Fruit fly (Drosophila melanogaster) whole organism, embryonic: ENCODE measurements around the gene Pop5.

ENCODE experiments used
- Adf1 ChIP-seq: fragments of 200-800 bp; sonication (Bioruptor generic); IDR thresholded peaks from 2 replicates; pipeline ENCODE4 v1.3.6; 2022; ENCODE audit warnings: missing biosample characterization, missing genetic modification characterization
- Atf6 ChIP-seq: fragments of 200-800 bp; sonication (Bioruptor generic); IDR thresholded peaks from 2 replicates; pipeline ENCODE4 v1.3.6; 2022; ENCODE audit warnings: missing biosample characterization, missing genetic modification characterization
- Awh ChIP-seq: fragments of 200-800 bp; sonication (Bioruptor generic); IDR thresholded peaks from 2 replicates; pipeline ENCODE4, ENCODE4 v1.3.6; 2022; ENCODE audit warnings: missing biosample characterization, missing genetic modification characterization
- Bgb ChIP-seq: fragments of 200-800 bp; sonication (Bioruptor generic); IDR thresholded peaks from 2 replicates; pipeline ENCODE4 v1.3.6; 2022; ENCODE audit warnings: missing biosample characterization, missing genetic modification characterization; ENCODE audit not compliant: partially characterized antibody
- CG12659 ChIP-seq: fragments of 200-800 bp; sonication (Bioruptor generic); optimal IDR thresholded peaks from 3 replicates; lab custom pipeline; 2017; ENCODE audit warnings: mild to moderate bottlenecking, missing biosample characterization, missing genetic modification reagents, missing genetic modification characterization
- CG12769 ChIP-seq: fragments of 200-800 bp; sonication (Bioruptor generic); optimal IDR thresholded peaks from 2 replicates; lab custom pipeline; 2019; ENCODE audit warnings: missing biosample characterization, mild to moderate bottlenecking, missing genetic modification characterization, moderate library complexity
- CG16813 ChIP-seq: fragments of 200-800 bp; sonication (Bioruptor generic); IDR thresholded peaks from 3 replicates; pipeline ENCODE4 v1.3.6; 2022; ENCODE audit warnings: missing biosample characterization, missing genetic modification characterization; ENCODE audit not compliant: partially characterized antibody
- CG17186 ChIP-seq: fragments of 200-800 bp; sonication (Bioruptor generic); optimal IDR thresholded peaks from 3 replicates; lab custom pipeline; 2017; ENCODE audit warnings: missing biosample characterization, missing genetic modification reagents, missing genetic modification characterization
- CG18599 ChIP-seq: fragments of 200-800 bp; sonication (Bioruptor generic); optimal IDR thresholded peaks from 3 replicates; lab custom pipeline; 2017; ENCODE audit warnings: missing biosample characterization, missing genetic modification characterization, mild to moderate bottlenecking, moderate library complexity, missing genetic modification reagents
- CG2116 ChIP-seq: fragments of 200-800 bp; sonication (Bioruptor generic); optimal IDR thresholded peaks from 3 replicates; lab custom pipeline; 2018; ENCODE audit warnings: missing biosample characterization, mild to moderate bottlenecking, missing genetic modification characterization
- CG2202 ChIP-seq: fragments of 200-800 bp; sonication (Bioruptor generic); optimal IDR thresholded peaks from 2 replicates; lab custom pipeline; 2018; ENCODE audit warnings: missing biosample characterization, mild to moderate bottlenecking, missing genetic modification characterization
- CG2712 ChIP-seq: fragments of 200-800 bp; optimal IDR thresholded peaks from 3 replicates; lab custom pipeline; 2019; ENCODE audit warnings: missing biosample characterization, mild to moderate bottlenecking, missing genetic modification characterization, moderate library complexity
- CG2875 ChIP-seq: fragments of 200-800 bp; sonication (Bioruptor generic); optimal IDR thresholded peaks from 2 replicates; lab custom pipeline; 2017; ENCODE audit warnings: missing biosample characterization, mild to moderate bottlenecking, missing genetic modification characterization, missing genetic modification reagents
- CG32532 ChIP-seq: fragments of 200-800 bp; sonication (Bioruptor generic); IDR thresholded peaks from 2 replicates; pipeline ENCODE4 v1.3.6; 2022; ENCODE audit warnings: missing biosample characterization, missing genetic modification characterization
- CG32767 ChIP-seq: fragments of 200-800 bp; sonication (Bioruptor generic); IDR thresholded peaks from 2 replicates; pipeline ENCODE4 v1.3.6; 2022; ENCODE audit warnings: missing biosample characterization, missing genetic modification characterization
- CG43689 ChIP-seq: fragments of 200-800 bp; sonication (Bioruptor generic); IDR thresholded peaks from 2 replicates; pipeline ENCODE4 v1.3.6; 2022; ENCODE audit warnings: missing biosample characterization, missing genetic modification characterization
- CG4404 ChIP-seq: fragments of 200-800 bp; sonication (Bioruptor generic); IDR thresholded peaks from 2 replicates; pipeline ENCODE4 v1.3.6; 2022; ENCODE audit warnings: missing biosample characterization, missing genetic modification characterization
- CG5180 ChIP-seq: fragments of 200-800 bp; sonication (Bioruptor generic); optimal IDR thresholded peaks from 3 replicates; lab custom pipeline; 2017; ENCODE audit warnings: missing biosample characterization, missing genetic modification characterization, mild to moderate bottlenecking, moderate library complexity, missing genetic modification reagents
- CG6791 ChIP-seq: fragments of 200-800 bp; sonication (Bioruptor generic); IDR thresholded peaks from 3 replicates; pipeline ENCODE4 v1.3.6; 2022; ENCODE audit warnings: missing biosample characterization, missing genetic modification characterization; ENCODE audit not compliant: partially characterized antibody
- CG8089 ChIP-seq: fragments of 200-800 bp; sonication (Bioruptor generic); optimal IDR thresholded peaks from 3 replicates; lab custom pipeline; 2016; ENCODE audit warnings: missing biosample characterization, missing genetic modification characterization
- CG8478 ChIP-seq: fragments of >200 bp; optimal IDR thresholded peaks from 2 replicates; lab custom pipeline; 2018
- CG9437 ChIP-seq: fragments of 200-800 bp; sonication (Bioruptor generic); optimal IDR thresholded peaks from 2 replicates; lab custom pipeline; 2018; ENCODE audit warnings: missing biosample characterization, mild to moderate bottlenecking, missing genetic modification characterization
- CG9609 ChIP-seq: fragments of 200-800 bp; sonication (Bioruptor generic); optimal IDR thresholded peaks from 3 replicates; lab custom pipeline; 2016; ENCODE audit warnings: missing biosample characterization, missing genetic modification characterization
- CG9727 ChIP-seq: fragments of 200-800 bp; sonication (Bioruptor generic); optimal IDR thresholded peaks from 3 replicates; lab custom pipeline; 2017; ENCODE audit warnings: missing biosample characterization, mild to moderate bottlenecking, missing genetic modification characterization
- CTCF ChIP-seq: fragments of 200-800 bp; sonication (Bioruptor generic); optimal IDR thresholded peaks from 2 replicates; lab custom pipeline; 2017; ENCODE audit warnings: missing biosample characterization, mild to moderate bottlenecking, missing genetic modification characterization, moderate library complexity
- Deaf1 ChIP-seq: fragments of 200-800 bp; optimal IDR thresholded peaks from 3 replicates; lab custom pipeline; 2019; ENCODE audit warnings: missing biosample characterization, mild to moderate bottlenecking, missing genetic modification characterization, moderate library complexity
- Hr39 ChIP-seq: fragments of >200 bp; optimal IDR thresholded peaks from 2 replicates; lab custom pipeline; 2017
- Jarid2 ChIP-seq: fragments of 200-800 bp; sonication (Bioruptor generic); optimal IDR thresholded peaks from 3 replicates; lab custom pipeline; 2017; ENCODE audit warnings: mild to moderate bottlenecking, missing biosample characterization, missing genetic modification reagents, missing genetic modification characterization
- MBD-R2 ChIP-seq: fragments of 200-800 bp; sonication (Bioruptor generic); IDR thresholded peaks from 2 replicates; pipeline ENCODE4 v1.3.6; 2022; ENCODE audit warnings: missing biosample characterization, missing genetic modification characterization
- Med ChIP-seq: fragments of 200-800 bp; sonication (Bioruptor generic); peaks from one replicate; lab custom pipeline; 2016; ENCODE audit warnings: missing biosample characterization, missing genetic modification characterization, mild to moderate bottlenecking, inconsistent platforms, moderate library complexity
- NC2β ChIP-seq: fragments of 200-800 bp; sonication (Bioruptor generic); optimal IDR thresholded peaks from 2 replicates; lab custom pipeline; 2016; ENCODE audit warnings: missing biosample characterization, missing genetic modification characterization
- Rfx ChIP-seq: fragments of 200-800 bp; sonication (Bioruptor generic); IDR thresholded peaks from 2 replicates; pipeline ENCODE4 v1.3.6; 2022; ENCODE audit warnings: missing biosample characterization, missing genetic modification characterization
- Rx ChIP-seq: fragments of 200-800 bp; sonication (Bioruptor generic); IDR thresholded peaks from 2 replicates; pipeline ENCODE4 v1.3.6; 2022; ENCODE audit warnings: missing biosample characterization, missing genetic modification characterization
- YL-1 ChIP-seq: fragments of 200-800 bp; sonication (Bioruptor generic); optimal IDR thresholded peaks from 3 replicates; lab custom pipeline; 2017; ENCODE audit warnings: missing biosample characterization, mild to moderate bottlenecking, missing genetic modification characterization
- bbx ChIP-seq: fragments of 200-800 bp; sonication (Bioruptor generic); IDR thresholded peaks from 2 replicates; pipeline ENCODE4 v1.3.6; 2022; ENCODE audit warnings: missing biosample characterization, missing genetic modification characterization; ENCODE audit not compliant: partially characterized antibody
- bowl ChIP-seq: fragments of 200-800 bp; sonication (Bioruptor generic); IDR thresholded peaks from 2 replicates; pipeline ENCODE4 v1.3.6; 2022; ENCODE audit warnings: missing biosample characterization, missing genetic modification characterization
- ci ChIP-seq: fragments of 200-800 bp; sonication (Bioruptor generic); IDR thresholded peaks from 3 replicates; pipeline ENCODE4 v1.3.6; 2022; ENCODE audit warnings: missing biosample characterization, missing genetic modification characterization
- esg ChIP-seq: fragments of 200-800 bp; sonication (Bioruptor generic); conservative IDR thresholded peaks from 2 replicates; pipeline ENCODE4 v1.3.6; 2022; ENCODE audit warnings: missing biosample characterization, missing genetic modification characterization
- exex ChIP-seq: fragments of 200-800 bp; sonication (Bioruptor generic); optimal IDR thresholded peaks from 4 replicates; lab custom pipeline; 2018; ENCODE audit warnings: missing biosample characterization, mild to moderate bottlenecking, missing genetic modification characterization, moderate library complexity
- fd3F ChIP-seq: fragments of 200-800 bp; sonication (Bioruptor generic); optimal IDR thresholded peaks from 2 replicates; lab custom pipeline; 2018; ENCODE audit warnings: missing biosample characterization, mild to moderate bottlenecking, missing genetic modification characterization, moderate library complexity
- lab ChIP-seq: fragments of 200-800 bp; sonication (Bioruptor generic); optimal IDR thresholded peaks from 3 replicates; lab custom pipeline; 2017; ENCODE audit warnings: missing biosample characterization, missing genetic modification characterization, mild to moderate bottlenecking, moderate library complexity, missing genetic modification reagents
- scrt ChIP-seq: fragments of 200-800 bp; sonication (Bioruptor generic); optimal IDR thresholded peaks from 2 replicates; lab custom pipeline; 2018; ENCODE audit warnings: missing biosample characterization, mild to moderate bottlenecking, missing genetic modification characterization, moderate library complexity
- sd ChIP-seq: fragments of 200-800 bp; sonication (Bioruptor generic); optimal IDR thresholded peaks from 3 replicates; lab custom pipeline; 2018; ENCODE audit warnings: missing biosample characterization, mild to moderate bottlenecking, missing genetic modification characterization, moderate library complexity
- so ChIP-seq: fragments of 200-800 bp; sonication (Bioruptor generic); IDR thresholded peaks from 3 replicates; pipeline ENCODE4 v1.3.6; 2022; ENCODE audit warnings: missing biosample characterization, missing genetic modification characterization
- sr ChIP-seq: fragments of 200-800 bp; sonication (Bioruptor generic); IDR thresholded peaks from 3 replicates; pipeline ENCODE4 v1.3.6; 2022; ENCODE audit warnings: missing biosample characterization, missing genetic modification characterization
- stwl ChIP-seq: fragments of 200-800 bp; sonication (Bioruptor generic); optimal IDR thresholded peaks from 3 replicates; lab custom pipeline; 2018; ENCODE audit warnings: missing biosample characterization, mild to moderate bottlenecking, missing genetic modification characterization, moderate library complexity
- tap ChIP-seq: fragments of 200-800 bp; optimal IDR thresholded peaks from 3 replicates; lab custom pipeline; 2019; ENCODE audit warnings: missing biosample characterization, mild to moderate bottlenecking, missing genetic modification characterization, moderate library complexity
- unpg ChIP-seq: fragments of 200-800 bp; sonication (Bioruptor generic); optimal IDR thresholded peaks from 3 replicates; lab custom pipeline; 2018; ENCODE audit warnings: missing biosample characterization, mild to moderate bottlenecking, missing genetic modification characterization, moderate library complexity
- zfh1 ChIP-seq: fragments of 200-800 bp; sonication (Bioruptor generic); IDR thresholded peaks from 3 replicates; pipeline ENCODE4 v1.3.6; 2022; ENCODE audit warnings: missing biosample characterization, missing genetic modification characterization

The Pop5 gene

dm6 chr3L:17049912-17050345 lies 5.1 kb upstream of the Pop5 start (continued):
- TF ChIP-seq Med, result peak; percentile 73

dm6 chr3L:17049314-17049713 lies 4.5 kb upstream of the Pop5 start, which contains the start of gene rogdi:
Gene rogdi, plus strand, starts transcription at chr3L:17049512.
- TF ChIP-seq Adf1 (GFP tag; lab: Robert Waterston, UW) (peak; percentile 12; the same call in 1 of the 2 replicates), Med (peak; percentile 12), Rfx (0 out of 2 replicates have a peak, but pooled peaks have one; percentile 12), CG6791 (GFP tag; lab: Robert Waterston, UW) (0 out of 3 replicates have a peak, but pooled peaks have one; percentile 26), bowl (GFP tag; lab: Robert Waterston, UW) (peak; percentile 41; the same call in 1 of the 2 replicates), CG8089 (GFP tag; lab: Kevin White, UChicago) (no peak), lab (GFP tag; lab: Kevin White, UChicago) (peak; percentile 21), NC2β (GFP tag; lab: Kevin White, UChicago) (no peak), sr (GFP tag; lab: Robert Waterston, UW) (no peak), CG9727 (GFP tag; lab: Kevin White, UChicago) (peak; percentile 7), Deaf1 (peak; percentile 11), CG16813 (GFP tag; lab: Robert Waterston, UW) (0 out of 3 replicates have a peak, but pooled peaks have one; percentile 6), CG9609 (GFP tag; lab: Kevin White, UChicago) (no peak), CG12769 (peak; percentile 23), CG18599 (GFP tag; lab: Kevin White, UChicago) (peak; percentile 17), ci (GFP tag; lab: Robert Waterston, UW) (peak; percentile 43; the same call in 2 of the 3 replicates), Jarid2 (GFP tag; lab: Kevin White, UChicago) (peak; percentile 22), so (GFP tag; lab: Robert Waterston, UW) (0 out of 3 replicates have a peak, but pooled peaks have one; percentile 9), sd (tag; lab: Kevin White, UChicago) (peak; percentile 80), CTCF (GFP tag; lab: Kevin White, UChicago) (no peak), CG43689 (GFP tag; lab: Robert Waterston, UW) (0 out of 2 replicates have a peak, but pooled peaks have one; percentile 5), CG32532 (GFP tag; lab: Robert Waterston, UW) (peak; percentile 5; the same call in 1 of the 2 replicates), CG9437 (peak; percentile 68), scrt (GFP tag; lab: Kevin White, UChicago) (no peak), Atf6 (peak; percentile 21; the same call in 1 of the 2 replicates), CG5180 (GFP tag; lab: Kevin White, UChicago) (peak; percentile 34), bbx (0 out of 2 replicates have a peak, but pooled peaks have one; percentile 25), Bgb (GFP tag; lab: Robert Waterston, UW) (peak; percentile 15; the same call in 1 of the 2 replicates)
- TF ChIP-seq, all 482 proteins: peak for 22

dm6 chr3L:17047811-17048239 lies 3.0 kb upstream of the Pop5 start:
- no peak for TF ChIP-seq CG8478 (lab: Kevin White, UChicago)
- TF ChIP-seq Hr39, result no peak
- TF ChIP-seq tap (tag; lab: Kevin White, UChicago), result no peak
- no peak for TF ChIP-seq Awh (GFP tag; lab: Robert Waterston, UW)
- no peak for TF ChIP-seq Rx (GFP tag; lab: Robert Waterston, UW)
- TF ChIP-seq unpg (GFP tag; lab: Kevin White, UChicago), result peak; percentile 25
- no peak for TF ChIP-seq CG32767 (GFP tag; lab: Robert Waterston, UW)
- TF ChIP-seq fd3F, result no peak
- TF ChIP-seq CG2116 (GFP tag; lab: Kevin White, UChicago), result no peak
- TF ChIP-seq exex, result no peak
- TF ChIP-seq esg, result no peak
- no peak for TF ChIP-seq CG4404
- TF ChIP-seq stwl, result no peak
- peak; percentile 74 for TF ChIP-seq CG2875
- TF ChIP-seq MBD-R2 (GFP tag; lab: Robert Waterston, UW), result 0 out of 2 replicates have a peak, but pooled peaks have one; percentile 14
- TF ChIP-seq CG12659 (GFP tag; lab: Kevin White, UChicago), result peak; percentile 17
- peak; percentile 21 for TF ChIP-seq CG2202 (tag; lab: Kevin White, UChicago)
- TF ChIP-seq zfh1 (GFP tag; lab: Robert Waterston, UW), result peak; percentile 53; the same call in 1 of the 3 replicates
- no peak for TF ChIP-seq YL-1 (GFP tag; lab: Kevin White, UChicago)
- TF ChIP-seq CG17186, result peak; percentile 5
- peak; percentile 21 for TF ChIP-seq CG2712 (tag; lab: Kevin White, UChicago)
